Worm (Caenorhabditis elegans) whole organism, late embryonic: ENCODE data around the gene F38B6.4.

ENCODE experiments used
- fkh-10 ChIP-seq: fragments of 150-350 bp; optimal IDR thresholded peaks from 2 replicates; lab custom pipeline; 2014; ENCODE audit warnings: missing biosample characterization, missing genetic modification reagents, missing genetic modification characterization
- hlh-15 ChIP-seq: sonication (generic microtip); optimal IDR thresholded peaks from 2 replicates; lab custom pipeline; 2016; ENCODE audit warnings: missing genetic modification characterization, missing compliant biosample characterization
- mec-3 ChIP-seq: sonication (generic microtip); optimal IDR thresholded peaks from 2 replicates; lab custom pipeline; 2016; ENCODE audit warnings: borderline replicate concordance, missing genetic modification characterization, missing compliant biosample characterization
- pag-3 ChIP-seq: sonication (generic microtip); optimal IDR thresholded peaks from 2 replicates; lab custom pipeline; 2016; ENCODE audit warnings: missing compliant biosample characterization, missing genetic modification characterization, borderline replicate concordance
- pax-1 ChIP-seq: fragments of 150-350 bp; optimal IDR thresholded peaks from 2 replicates; lab custom pipeline; 2014; ENCODE audit warnings: missing biosample characterization, missing genetic modification characterization
- sdc-2 ChIP-seq: sonication (generic microtip); optimal IDR thresholded peaks from 2 replicates; lab custom pipeline; 2016; ENCODE audit warnings: missing genotype, missing genetic modification characterization, missing compliant biosample characterization
- sox-4 ChIP-seq: sonication (generic microtip); optimal IDR thresholded peaks from 2 replicates; lab custom pipeline; 2017; ENCODE audit warnings: mild to moderate bottlenecking, missing genetic modification characterization, inconsistent platforms, missing compliant biosample characterization

DNA sequence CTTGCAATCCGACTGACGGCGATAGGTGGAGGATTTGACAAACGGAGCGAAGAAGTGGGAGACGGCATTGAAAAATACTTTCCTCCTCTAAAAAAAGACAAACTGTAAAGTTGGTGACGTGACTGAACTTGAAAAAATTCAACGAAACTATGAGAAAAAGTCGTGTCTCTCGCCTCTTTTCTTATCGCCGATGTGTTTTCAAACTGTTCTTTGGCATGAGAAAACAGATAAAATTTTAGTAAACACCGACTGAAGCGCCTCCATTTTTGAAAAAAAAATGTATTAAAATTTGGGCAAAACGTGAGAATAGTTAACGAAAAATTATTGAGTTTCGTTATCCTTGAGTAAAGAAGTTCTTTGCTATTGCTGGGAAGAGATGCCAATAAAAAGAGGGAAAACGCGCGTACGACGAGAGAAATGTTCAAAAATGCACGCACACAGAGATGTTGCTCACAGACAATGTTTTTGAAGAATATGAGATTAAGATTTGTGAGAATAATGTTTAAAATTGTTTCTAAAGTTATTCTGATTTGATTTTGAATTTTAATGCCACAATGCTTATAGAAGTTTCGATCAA lies 54.2 kb downstream of the F38B6.4 start:
- TF ChIP-seq pax-1 (tag; lab: Kevin White, UChicago) (no peak), mec-3 (no peak), fkh-10 (GFP tag; lab: Kevin White, UChicago) (no peak), pag-3 (tag; lab: Kevin White, UChicago) (no peak), sdc-2 (tag; lab: Kevin White, UChicago) (no peak), hlh-15 (no peak), sox-4 (tag; lab: Kevin White, UChicago) (no peak)
